Fruit fly (Drosophila melanogaster) whole organism, embryonic: ENCODE data around the gene CG3434.

Experiments
- Antp ChIP-seq: fragments of 200-800 bp; sonication (Bioruptor generic); optimal IDR thresholded peaks from 3 replicates; lab custom pipeline; 2016; ENCODE audit warnings: missing biosample characterization, missing genetic modification characterization
- Atf-2 ChIP-seq: fragments of 200-800 bp; sonication (Bioruptor generic); optimal IDR thresholded peaks from 2 replicates; lab custom pipeline; 2016; ENCODE audit warnings: missing biosample characterization, missing genetic modification characterization
- CG10147 ChIP-seq: fragments of 200-800 bp; sonication (Bioruptor generic); optimal IDR thresholded peaks from 2 replicates; lab custom pipeline; 2019; ENCODE audit warnings: missing biosample characterization, mild to moderate bottlenecking, missing genetic modification characterization, moderate library complexity
- CG1024 ChIP-seq: fragments of 200-800 bp; sonication (Bioruptor generic); IDR thresholded peaks from 2 replicates; pipeline ENCODE4 v1.3.6; 2022; ENCODE audit warnings: missing biosample characterization, missing genetic modification characterization
- CG10274 ChIP-seq: fragments of 200-800 bp; sonication (Bioruptor generic); optimal IDR thresholded peaks from 3 replicates; lab custom pipeline; 2017; ENCODE audit warnings: missing biosample characterization, mild to moderate bottlenecking, missing genetic modification characterization
- CG12155 ChIP-seq: fragments of 200-800 bp; sonication (Bioruptor generic); optimal IDR thresholded peaks from 3 replicates; lab custom pipeline; 2016; ENCODE audit warnings: missing biosample characterization, missing genetic modification characterization
- CG12659 ChIP-seq: fragments of 200-800 bp; sonication (Bioruptor generic); optimal IDR thresholded peaks from 3 replicates; lab custom pipeline; 2017; ENCODE audit warnings: mild to moderate bottlenecking, missing biosample characterization, missing genetic modification reagents, missing genetic modification characterization
- CG13123 ChIP-seq: fragments of 200-800 bp; sonication (Bioruptor generic); optimal IDR thresholded peaks from 2 replicates; lab custom pipeline; 2016; ENCODE audit warnings: missing biosample characterization, missing genetic modification characterization
- CG13287 ChIP-seq: fragments of 200-800 bp; sonication (Bioruptor generic); IDR thresholded peaks from 2 replicates; pipeline ENCODE4 v1.3.6; 2022; ENCODE audit warnings: missing biosample characterization, missing genetic modification characterization; ENCODE audit not compliant: partially characterized antibody
- CG13296 ChIP-seq: fragments of 200-800 bp; sonication (Bioruptor generic); optimal IDR thresholded peaks from 3 replicates; lab custom pipeline; 2018; ENCODE audit warnings: missing biosample characterization, mild to moderate bottlenecking, missing genetic modification characterization
- CG14441 ChIP-seq: fragments of 200-800 bp; sonication (Bioruptor generic); IDR thresholded peaks from 2 replicates; pipeline ENCODE4 v1.3.6; 2022; ENCODE audit warnings: missing biosample characterization, missing genetic modification characterization
- CG14965 ChIP-seq: fragments of 200-800 bp; sonication (Bioruptor generic); optimal IDR thresholded peaks from 2 replicates; lab custom pipeline; 2016; ENCODE audit warnings: missing biosample characterization, missing genetic modification characterization, borderline replicate concordance
- CG15514 ChIP-seq: fragments of 200-800 bp; sonication (Bioruptor generic); optimal IDR thresholded peaks from 3 replicates; lab custom pipeline; 2017; ENCODE audit warnings: missing biosample characterization, missing genetic modification characterization, mild to moderate bottlenecking, moderate library complexity, missing genetic modification reagents
- CG1647 ChIP-seq: fragments of 200-800 bp; sonication (Bioruptor generic); optimal IDR thresholded peaks from 3 replicates; lab custom pipeline; 2016; ENCODE audit warnings: missing biosample characterization, missing genetic modification characterization
- CG16813 ChIP-seq: fragments of 200-800 bp; sonication (Bioruptor generic); IDR thresholded peaks from 3 replicates; pipeline ENCODE4 v1.3.6; 2022; ENCODE audit warnings: missing biosample characterization, missing genetic modification characterization; ENCODE audit not compliant: partially characterized antibody
- CG17829 ChIP-seq: fragments of 200-800 bp; optimal IDR thresholded peaks from 2 replicates; lab custom pipeline; 2019; ENCODE audit warnings: missing biosample characterization, mild to moderate bottlenecking, missing genetic modification characterization, moderate library complexity
- CG1792 ChIP-seq: fragments of 200-800 bp; sonication (Bioruptor generic); optimal IDR thresholded peaks from 2 replicates; lab custom pipeline; 2016; ENCODE audit warnings: missing biosample characterization, missing genetic modification characterization
- CG2116 ChIP-seq: fragments of 200-800 bp; sonication (Bioruptor generic); optimal IDR thresholded peaks from 3 replicates; lab custom pipeline; 2018; ENCODE audit warnings: missing biosample characterization, mild to moderate bottlenecking, missing genetic modification characterization
- CG3407 ChIP-seq: fragments of 200-800 bp; sonication (Bioruptor generic); optimal IDR thresholded peaks from 2 replicates; lab custom pipeline; 2018; ENCODE audit warnings: missing biosample characterization, mild to moderate bottlenecking, missing genetic modification characterization
- CG6175 ChIP-seq: fragments of 200-800 bp; sonication (Bioruptor generic); IDR thresholded peaks from 3 replicates; pipeline ENCODE4 v1.3.6; 2022; ENCODE audit warnings: missing biosample characterization, missing genetic modification characterization
- CG6689 ChIP-seq: fragments of 200-800 bp; sonication (Bioruptor generic); IDR thresholded peaks from 2 replicates; pipeline ENCODE4 v1.3.6; 2022; ENCODE audit warnings: missing biosample characterization, missing genetic modification characterization
- CG8089 ChIP-seq: fragments of 200-800 bp; sonication (Bioruptor generic); optimal IDR thresholded peaks from 3 replicates; lab custom pipeline; 2016; ENCODE audit warnings: missing biosample characterization, missing genetic modification characterization
- CG8290 ChIP-seq, 3 experiments: fragments of 200-800 bp; sonication (Bioruptor generic); optimal IDR thresholded peaks; 2 replicates each; lab custom pipeline; 2016 to 2019; ENCODE audit warnings: missing biosample characterization in 3 of 3, missing genetic modification characterization in 3 of 3, mild to moderate bottlenecking in 2 of 3, moderate library complexity in 1 of 3
- Dad ChIP-seq: fragments of 200-800 bp; sonication (Bioruptor generic); optimal IDR thresholded peaks from 3 replicates; lab custom pipeline; 2016; ENCODE audit warnings: missing biosample characterization, missing genetic modification characterization
- E2f2 ChIP-seq: fragments of 200-800 bp; sonication (Bioruptor generic); IDR thresholded peaks from 2 replicates; pipeline ENCODE4 v1.3.6; 2022; ENCODE audit warnings: missing biosample characterization, missing genetic modification characterization
- ERR ChIP-seq: fragments of 200-800 bp; sonication (Bioruptor generic); optimal IDR thresholded peaks from 2 replicates; lab custom pipeline; 2016; ENCODE audit warnings: missing biosample characterization, missing genetic modification characterization
- H15 ChIP-seq: fragments of 200-800 bp; sonication (Bioruptor generic); IDR thresholded peaks from 3 replicates; pipeline ENCODE4 v1.3.6; 2022; ENCODE audit warnings: missing biosample characterization, missing genetic modification characterization
- H2.0 ChIP-seq: fragments of 200-800 bp; sonication (Bioruptor generic); IDR thresholded peaks from 2 replicates; pipeline ENCODE4 v1.3.6; 2022; ENCODE audit warnings: missing biosample characterization, missing genetic modification characterization
- Poxn ChIP-seq: fragments of 200-800 bp; sonication (Bioruptor generic); IDR thresholded peaks from 2 replicates; pipeline ENCODE4 v1.3.6; 2022; ENCODE audit warnings: missing biosample characterization, missing genetic modification characterization
- Sox102F ChIP-seq: fragments of 200-800 bp; sonication (Bioruptor generic); optimal IDR thresholded peaks from 2 replicates; lab custom pipeline; 2018; ENCODE audit warnings: missing biosample characterization, mild to moderate bottlenecking, missing genetic modification characterization, moderate library complexity
- Spps ChIP-seq: fragments of 200-800 bp; sonication (Bioruptor generic); optimal IDR thresholded peaks from 2 replicates; lab custom pipeline; 2018; ENCODE audit warnings: missing biosample characterization, mild to moderate bottlenecking, missing genetic modification characterization
- Sry-δ ChIP-seq: fragments of 200-800 bp; sonication (Bioruptor generic); optimal IDR thresholded peaks from 2 replicates; lab custom pipeline; 2016; ENCODE audit warnings: missing biosample characterization, missing genetic modification characterization
- ab ChIP-seq: fragments of 200-800 bp; sonication (Bioruptor generic); optimal IDR thresholded peaks from 2 replicates; lab custom pipeline; 2016; ENCODE audit warnings: missing biosample characterization, missing genetic modification characterization
- az2 ChIP-seq: fragments of 200-800 bp; sonication (Bioruptor generic); optimal IDR thresholded peaks from 3 replicates; lab custom pipeline; 2016; ENCODE audit warnings: missing biosample characterization, missing genetic modification characterization
- br ChIP-seq: fragments of >200 bp; optimal IDR thresholded peaks from 2 replicates; lab custom pipeline; 2017
- chinmo ChIP-seq: fragments of 200-800 bp; sonication (Bioruptor generic); IDR thresholded peaks from 4 replicates; pipeline ENCODE4 v1.3.6; 2022; ENCODE audit warnings: missing biosample characterization, missing genetic modification characterization; ENCODE audit not compliant: partially characterized antibody
- crp ChIP-seq, 2 experiments: fragments of 200-800 bp; sonication (Bioruptor generic); optimal IDR thresholded peaks; 2 replicates in 1 of 2; 3 replicates in 1 of 2; lab custom pipeline; 2017; ENCODE audit warnings: missing biosample characterization in 2 of 2, missing genetic modification characterization in 2 of 2, mild to moderate bottlenecking in 1 of 2, moderate library complexity in 1 of 2
- dmrt99B ChIP-seq: fragments of 200-800 bp; sonication (Bioruptor generic); optimal IDR thresholded peaks from 2 replicates; lab custom pipeline; 2018; ENCODE audit warnings: missing biosample characterization, mild to moderate bottlenecking, missing genetic modification characterization, moderate library complexity
- dysf ChIP-seq: fragments of 200-800 bp; sonication (Bioruptor generic); IDR thresholded peaks from 3 replicates; pipeline ENCODE4 v1.3.6; 2022; ENCODE audit warnings: missing biosample characterization, missing genetic modification characterization
- gfzf ChIP-seq: fragments of 200-800 bp; sonication (Bioruptor generic); optimal IDR thresholded peaks from 2 replicates; lab custom pipeline; 2016; ENCODE audit warnings: missing biosample characterization, mild to moderate bottlenecking, missing genetic modification characterization, moderate library complexity
- gro ChIP-seq: fragments of 200-800 bp; sonication (Bioruptor generic); optimal IDR thresholded peaks from 2 replicates; lab custom pipeline; 2016; ENCODE audit warnings: missing biosample characterization, missing genetic modification characterization
- her ChIP-seq: fragments of 200-800 bp; sonication (Bioruptor generic); optimal IDR thresholded peaks from 2 replicates; lab custom pipeline; 2016; ENCODE audit warnings: missing biosample characterization, missing genetic modification characterization
- inv ChIP-seq: fragments of 200-800 bp; sonication (Bioruptor generic); IDR thresholded peaks from 2 replicates; pipeline ENCODE4 v1.3.6; 2022; ENCODE audit warnings: missing biosample characterization, missing genetic modification characterization; ENCODE audit not compliant: partially characterized antibody
- kah ChIP-seq: fragments of 200-800 bp; sonication (Bioruptor generic); optimal IDR thresholded peaks from 2 replicates; lab custom pipeline; 2018; ENCODE audit warnings: missing biosample characterization, mild to moderate bottlenecking, missing genetic modification characterization
- kay ChIP-seq: fragments of 200-800 bp; sonication (Bioruptor generic); optimal IDR thresholded peaks from 2 replicates; lab custom pipeline; 2016; ENCODE audit warnings: missing biosample characterization, missing genetic modification characterization
- mld ChIP-seq: fragments of 200-800 bp; sonication (Bioruptor generic); IDR thresholded peaks from 3 replicates; pipeline ENCODE4 v1.3.6; 2022; ENCODE audit warnings: missing biosample characterization, missing genetic modification characterization; ENCODE audit not compliant: partially characterized antibody
- psq ChIP-seq: fragments of 200-800 bp; sonication (Bioruptor generic); optimal IDR thresholded peaks from 2 replicates; lab custom pipeline; 2017; ENCODE audit warnings: missing biosample characterization, missing genetic modification characterization
- ro ChIP-seq: fragments of 200-800 bp; sonication (Bioruptor generic); IDR thresholded peaks from 2 replicates; pipeline ENCODE4 v1.3.6; 2022; ENCODE audit warnings: missing biosample characterization, missing genetic modification characterization
- sens ChIP-seq: fragments of 200-800 bp; sonication (Bioruptor generic); peaks from one replicate; lab custom pipeline; 2016; ENCODE audit warnings: missing biosample characterization, missing genetic modification characterization
- slbo ChIP-seq: fragments of 200-800 bp; sonication (Bioruptor generic); IDR thresholded peaks from 2 replicates; pipeline ENCODE4 v1.3.6; 2022; ENCODE audit warnings: missing biosample characterization, missing genetic modification characterization
- tx ChIP-seq: fragments of 200-800 bp; sonication (Bioruptor generic); optimal IDR thresholded peaks from 2 replicates; lab custom pipeline; 2016; ENCODE audit warnings: missing biosample characterization, missing genetic modification characterization

CG3434 gene

dm6 chr3L:9435315-9435714 lies 25.3 kb downstream of the CG3434 start, which contains the start of gene CG42526 (continued):
- peak; percentile 30 for TF ChIP-seq Sox102F (GFP tag; lab: Kevin White, UChicago)
- no peak for TF ChIP-seq ro
- TF ChIP-seq CG6689 (GFP tag; lab: Robert Waterston, UW): no peak; the same call in 1 of the 2 replicates
- TF ChIP-seq CG10147: peak; percentile 22
- peak; percentile 44 for TF ChIP-seq gfzf (GFP tag; lab: Kevin White, UChicago)
- TF ChIP-seq CG14441 (GFP tag; lab: Robert Waterston, UW): no peak
- no peak for TF ChIP-seq mld (GFP tag; lab: Robert Waterston, UW)
- no peak for TF ChIP-seq kay
- TF ChIP-seq CG3407 (GFP tag; lab: Kevin White, UChicago): no peak
- TF ChIP-seq E2f2 (GFP tag; lab: Robert Waterston, UW): peak; percentile 84
- no peak for TF ChIP-seq dysf (GFP tag; lab: Robert Waterston, UW)
- TF ChIP-seq chinmo: 0 out of 4 replicates have a peak, but pooled peaks have one; percentile 5
- TF ChIP-seq CG12659 (GFP tag; lab: Kevin White, UChicago): peak; percentile 59
- TF ChIP-seq CG16813 (GFP tag; lab: Robert Waterston, UW): 0 out of 3 replicates have a peak, but pooled peaks have one; percentile 17
- peak; percentile 7 for TF ChIP-seq CG13123 (GFP tag; lab: Kevin White, UChicago)
- no peak for TF ChIP-seq psq (GFP tag; lab: Kevin White, UChicago)
- TF ChIP-seq sens (GFP tag; lab: Kevin White, UChicago): peak; percentile 80
- TF ChIP-seq crp (GFP tag; optimal IDR thresholded peaks at IDR 0.05; lab: Kevin White, UChicago): peak; percentile 56 to 90
- no peak for TF ChIP-seq ab (GFP tag; lab: Kevin White, UChicago)
- no peak for TF ChIP-seq Spps
- no peak for TF ChIP-seq kah (GFP tag; lab: Kevin White, UChicago)
- TF ChIP-seq tx: peak; percentile 43
- TF ChIP-seq Antp (GFP tag; lab: Kevin White, UChicago): peak; percentile 50
- no peak for TF ChIP-seq CG1792 (GFP tag; lab: Kevin White, UChicago)
- no peak for TF ChIP-seq CG13296 (GFP tag; lab: Kevin White, UChicago)
- TF ChIP-seq Poxn (GFP tag; lab: Robert Waterston, UW): no peak
- TF ChIP-seq ERR (GFP tag; lab: Kevin White, UChicago): no peak
- peak; percentile 66 for TF ChIP-seq H2.0 (GFP tag; lab: Robert Waterston, UW)
- TF ChIP-seq CG6175 (GFP tag; lab: Robert Waterston, UW): no peak
- TF ChIP-seq Sry-δ (GFP tag; lab: Kevin White, UChicago): peak; percentile 82
- peak; percentile 71 for TF ChIP-seq CG2116 (GFP tag; lab: Kevin White, UChicago)
- TF ChIP-seq CG12155: peak; percentile 58
- TF ChIP-seq dmrt99B: no peak
- TF ChIP-seq az2 (GFP tag; lab: Kevin White, UChicago): peak; percentile 34
- no peak for TF ChIP-seq CG10274 (GFP tag; lab: Kevin White, UChicago)
- no peak for TF ChIP-seq Dad
- peak; percentile 76 for TF ChIP-seq slbo (GFP tag; lab: Robert Waterston, UW)
- peak; percentile 83 for TF ChIP-seq CG13287 (GFP tag; lab: Robert Waterston, UW)
- no peak for TF ChIP-seq H15
- peak; percentile 45 for TF ChIP-seq her (GFP tag; lab: Kevin White, UChicago)
- TF ChIP-seq CG1647 (GFP tag; lab: Kevin White, UChicago): peak; percentile 7
- no peak for TF ChIP-seq CG1024
- TF ChIP-seq Atf-2 (GFP tag; lab: Kevin White, UChicago): peak; percentile 22
- peak; percentile 82 for TF ChIP-seq CG15514 (GFP tag; lab: Kevin White, UChicago)
- TF ChIP-seq CG17829 (tag; lab: Kevin White, UChicago): peak; percentile 31
- no peak for TF ChIP-seq gro (GFP tag; lab: Kevin White, UChicago)
- TF ChIP-seq CG8089 (GFP tag; lab: Kevin White, UChicago): no peak
- TF ChIP-seq CG8290 (GFP tag; optimal IDR thresholded peaks at IDR 0.05; lab: Kevin White, UChicago): peak; percentile 29
- peak in 1 of 2 experiments; percentile 78 for TF ChIP-seq CG8290 (tag; optimal IDR thresholded peaks at IDR 0.05; lab: Kevin White, UChicago)
- TF ChIP-seq br (lab: Kevin White, UChicago): no peak
- TF ChIP-seq inv: peak; percentile 45; the same call in 1 of the 2 replicates
- TF ChIP-seq CG14965: no peak
